Fruit fly (Drosophila melanogaster): Measurements from ENCODE around the gene IP3K2.

The IP3K2 gene

DNA sequence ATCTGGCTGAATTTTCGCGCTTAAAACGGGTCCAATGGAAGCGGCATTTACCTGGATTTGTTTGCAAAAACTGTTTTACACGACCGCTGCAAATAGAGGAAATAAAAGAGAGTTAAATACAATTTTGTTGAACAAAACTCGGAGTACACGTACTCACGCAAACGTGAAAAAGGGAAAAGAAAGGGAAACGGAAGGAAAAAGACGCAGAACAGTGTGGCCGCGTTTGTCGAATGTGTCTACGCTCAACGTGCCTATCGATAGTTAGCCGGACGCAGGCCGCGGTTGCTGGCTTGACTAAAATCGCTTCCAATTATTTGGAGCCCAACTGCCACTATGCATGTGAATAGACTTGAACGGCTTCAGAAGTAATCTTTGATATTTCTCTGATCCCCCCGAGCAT lies 34.0 kb downstream of the IP3K2 start, which contains the start of gene RpS15Aa (continued):
- no peak for TF ChIP-seq jing (GFP tag; optimal IDR thresholded peaks at IDR 0.05)
- TF ChIP-seq scrt (GFP tag; optimal IDR thresholded peaks at IDR 0.05), result peak; percentile 75
- TF ChIP-seq Gsc (GFP tag; IDR thresholded peaks at IDR 0.05), result no peak
- peak; percentile 53 to 69 for TF ChIP-seq Pdp1 (GFP tag; optimal IDR thresholded peaks at IDR 0.05)
- TF ChIP-seq CHES-1-like (GFP tag; optimal IDR thresholded peaks at IDR 0.05), result peak; percentile 85
- TF ChIP-seq CG17802 (tag; optimal IDR thresholded peaks at IDR 0.05), result peak; percentile 69
- peak; percentile 47; the same call in 1 of the 2 replicates for TF ChIP-seq gsb (GFP tag; IDR thresholded peaks at IDR 0.05)
- TF ChIP-seq CG10321 (GFP tag; IDR thresholded peaks at IDR 0.05), result peak; percentile 62; the same call in 1 of the 2 replicates
- peak; percentile 77 for TF ChIP-seq CG11247 (GFP tag; IDR thresholded peaks at IDR 0.05)
- no peak for TF ChIP-seq Hr39 (optimal IDR thresholded peaks at IDR 0.05)
- peak; percentile 69 for TF ChIP-seq Optix (GFP tag; IDR thresholded peaks at IDR 0.05)
- no peak for TF ChIP-seq sc (optimal IDR thresholded peaks at IDR 0.05)
- TF ChIP-seq sc (GFP tag; optimal IDR thresholded peaks at IDR 0.05), result peak; percentile 22
- no peak for TF ChIP-seq CG7357 (GFP tag; IDR thresholded peaks at IDR 0.05)
- TF ChIP-seq CG8290 (GFP tag; optimal IDR thresholded peaks at IDR 0.05), result peak; percentile 46
- TF ChIP-seq CG8290 (tag; optimal IDR thresholded peaks at IDR 0.05), result peak in 1 of 2 experiments; percentile 90
- peak; percentile 73 for TF ChIP-seq CG4424 (GFP tag; optimal IDR thresholded peaks at IDR 0.05)
- TF ChIP-seq Rx (GFP tag; IDR thresholded peaks at IDR 0.05), result peak; percentile 78
- TF ChIP-seq CG6765 (GFP tag; optimal IDR thresholded peaks at IDR 0.05), result peak; percentile 86
- no peak for TF ChIP-seq CG1832 (GFP tag; optimal IDR thresholded peaks at IDR 0.05)
- TF ChIP-seq D19B (GFP tag; optimal IDR thresholded peaks at IDR 0.05), result peak; percentile 55
- peak; percentile 76 for TF ChIP-seq luna (GFP tag; optimal IDR thresholded peaks at IDR 0.05)
- TF ChIP-seq stc (GFP tag; IDR thresholded peaks at IDR 0.05), result peak; percentile 68
- TF ChIP-seq sim (GFP tag; IDR thresholded peaks at IDR 0.05), result no peak; the same call in 1 of the 2 replicates
- no peak for TF ChIP-seq CG7745 (tag; optimal IDR thresholded peaks at IDR 0.05)
- TF ChIP-seq hbn (GFP tag; IDR thresholded peaks at IDR 0.05; ENCODE audit: partially characterized antibody), result 0 out of 2 replicates have a peak, but pooled peaks have one; percentile 26
- TF ChIP-seq CG15073 (GFP tag; optimal IDR thresholded peaks at IDR 0.05), result no peak
- TF ChIP-seq Abd-B (GFP tag; optimal IDR thresholded peaks at IDR 0.05), result peak; percentile 37
- peak; percentile 75 for TF ChIP-seq CG4328 (GFP tag; optimal IDR thresholded peaks at IDR 0.05)
- TF ChIP-seq pros (GFP tag; optimal IDR thresholded peaks at IDR 0.05), result no peak
- peak; percentile 33; the same call in 1 of the 2 replicates for TF ChIP-seq Taf1 (GFP tag; IDR thresholded peaks at IDR 0.05)
- peak; percentile 77 for TF ChIP-seq slp2 (GFP tag; optimal IDR thresholded peaks at IDR 0.05)
- TF ChIP-seq CG1792 (GFP tag; optimal IDR thresholded peaks at IDR 0.05), result peak; percentile 45
- TF ChIP-seq NC2β (GFP tag; optimal IDR thresholded peaks at IDR 0.05), result peak; percentile 92
- TF ChIP-seq D (optimal IDR thresholded peaks at IDR 0.05), result no peak
- peak; percentile 48 for TF ChIP-seq D (GFP tag; optimal IDR thresholded peaks at IDR 0.05)
- TF ChIP-seq gem (tag; optimal IDR thresholded peaks at IDR 0.05), result peak; percentile 24
- TF ChIP-seq CoRest (tag; optimal IDR thresholded peaks at IDR 0.05), result peak; percentile 48
- TF ChIP-seq Dref (GFP tag; IDR thresholded peaks at IDR 0.05), result peak; percentile 90
- peak; percentile 60 for TF ChIP-seq CG5245 (GFP tag; optimal IDR thresholded peaks at IDR 0.05)
- TF ChIP-seq Rfx (GFP tag; IDR thresholded peaks at IDR 0.05), result peak; percentile 92
- peak; percentile 45 for TF ChIP-seq jumu (GFP tag; optimal IDR thresholded peaks at IDR 0.05)
- peak; percentile 86 for TF ChIP-seq CG13775 (GFP tag; optimal IDR thresholded peaks at IDR 0.05)
- TF ChIP-seq cwo (GFP tag; optimal IDR thresholded peaks at IDR 0.05), result no peak
- peak; percentile 47 for TF ChIP-seq CG4820 (GFP tag; optimal IDR thresholded peaks at IDR 0.05)
- peak; percentile 56 for TF ChIP-seq Jarid2 (GFP tag; optimal IDR thresholded peaks at IDR 0.05)
- peak; percentile 55 for TF ChIP-seq CG13894 (tag; optimal IDR thresholded peaks at IDR 0.05)
- no peak for TF ChIP-seq CG4282 (GFP tag; optimal IDR thresholded peaks at IDR 0.05)
- TF ChIP-seq CG15601 (tag; optimal IDR thresholded peaks at IDR 0.05), result peak; percentile 39
- TF ChIP-seq eve (GFP tag; optimal IDR thresholded peaks at IDR 0.05), result no peak
- TF ChIP-seq Dad (GFP tag; optimal IDR thresholded peaks at IDR 0.05), result peak; percentile 66
- TF ChIP-seq fru (optimal IDR thresholded peaks at IDR 0.05), result no peak
- no peak; the same call in 1 of the 2 replicates for TF ChIP-seq Ravus (GFP tag; IDR thresholded peaks at IDR 0.05)

All from whole organism, embryonic.